Worm (Caenorhabditis elegans) whole organism, L3 larva: Measurements from ENCODE around the gene ZK813.5.

Source experiments
- ceh-16 ChIP-seq: sonication (generic microtip); optimal IDR thresholded peaks from 2 replicates; lab custom pipeline; 2017; ENCODE audit warnings: missing biosample characterization, missing genetic modification characterization
- ceh-82 ChIP-seq: fragments of 150-350 bp; optimal IDR thresholded peaks from 2 replicates; lab custom pipeline; 2014; ENCODE audit warnings: missing biosample characterization, missing genetic modification characterization
- elt-2 ChIP-seq: sonication (generic microtip); optimal IDR thresholded peaks from 2 replicates; lab custom pipeline; 2016; ENCODE audit warnings: missing genetic modification reagents, mild to moderate bottlenecking, missing genetic modification characterization, missing compliant biosample characterization
- elt-3 ChIP-seq, 3 experiments: fragments of 150-350 bp in 1 of 3; sonication (generic microtip) in 2 of 3; optimal IDR thresholded peaks; 2 replicates in 2 of 3; 4 replicates in 1 of 3; lab custom pipeline; 2014 to 2017; ENCODE audit warnings: missing biosample characterization in 3 of 3, missing genetic modification characterization in 3 of 3
- nhr-23 ChIP-seq: fragments of 150-350 bp; optimal IDR thresholded peaks from 2 replicates; lab custom pipeline; 2014; ENCODE audit warnings: missing biosample characterization, missing genetic modification reagents, missing genetic modification characterization
- nhr-237 ChIP-seq: fragments of 150-350 bp; optimal IDR thresholded peaks from 2 replicates; lab custom pipeline; 2014; ENCODE audit warnings: missing biosample characterization, missing genetic modification characterization
- nhr-25 ChIP-seq: sonication (generic microtip); optimal IDR thresholded peaks from 2 replicates; lab custom pipeline; 2017; ENCODE audit warnings: missing biosample characterization, missing genetic modification characterization
- skn-1 ChIP-seq: fragments of 150-350 bp; optimal IDR thresholded peaks from 2 replicates; lab custom pipeline; 2014; ENCODE audit warnings: missing biosample characterization, missing genetic modification characterization
- snpc-4 ChIP-seq: fragments of 150-350 bp; optimal IDR thresholded peaks from 2 replicates; lab custom pipeline; 2014; ENCODE audit warnings: missing biosample characterization, missing genetic modification characterization
- tbx-2 ChIP-seq: sonication (generic microtip); optimal IDR thresholded peaks from 2 replicates; lab custom pipeline; 2016; ENCODE audit warnings: mild to moderate bottlenecking, missing genetic modification characterization, missing compliant biosample characterization

- TF ChIP-seq nhr-23 (tag; lab: Kevin White, UChicago) (no peak), ceh-82 (no peak), nhr-237 (tag; lab: Kevin White, UChicago) (no peak), snpc-4 (tag; lab: Kevin White, UChicago) (no peak), elt-3 (tag; optimal IDR thresholded peaks at IDR 0.05; lab: Kevin White, UChicago) (no peak), elt-2 (tag; lab: Kevin White, UChicago) (no peak), nhr-25 (no peak), ceh-16 (tag; lab: Kevin White, UChicago) (no peak), skn-1 (tag; lab: Kevin White, UChicago) (no peak), tbx-2 (tag; lab: Kevin White, UChicago) (no peak)
Measured at ce11 chrX:3488993-3489392, 38.0 kb upstream of the ZK813.5 start, which contains the start of gene C12D12.3.
